Worm (Caenorhabditis elegans): ENCODE data around the gene T09B9.5.

DNA sequence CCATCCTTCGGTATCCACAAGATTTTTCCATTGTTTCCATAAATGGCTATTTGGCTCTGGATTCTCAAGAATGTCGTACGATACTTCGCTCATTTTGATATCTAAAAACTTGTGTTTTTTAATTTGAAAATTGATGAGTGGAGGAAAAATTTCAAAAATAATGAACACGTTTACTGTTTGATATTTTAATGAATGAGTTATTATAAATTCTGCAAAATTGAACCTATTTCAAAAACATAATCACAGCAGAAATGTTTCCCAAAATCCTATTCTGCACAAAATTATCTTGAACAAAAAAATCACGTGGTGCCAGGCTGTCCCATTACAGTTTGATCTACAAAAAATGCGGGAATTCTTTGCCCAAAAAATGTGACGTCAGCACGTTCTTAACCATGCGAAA lies 16.6 kb downstream of the T09B9.5 start, which contains the start of gene F36G3.2:
- TF ChIP-seq mab-5 (tag; optimal IDR thresholded peaks at IDR 0.05) (no peak), bed-3 (GFP tag; optimal IDR thresholded peaks at IDR 0.05) (no peak), unc-39 (tag; optimal IDR thresholded peaks at IDR 0.05) (no peak)

Measured in whole organism, mixed stage, embryonic.